Worm (Caenorhabditis elegans): Measurements from ENCODE around the gene F53H4.2.

- TF ChIP-seq mes-2 (tag; optimal IDR thresholded peaks at IDR 0.05; ENCODE audit: poor library complexity, severe bottlenecking), result no peak
- TF ChIP-seq hlh-11 (tag; optimal IDR thresholded peaks at IDR 0.05), result no peak
- no peak for TF ChIP-seq snpc-4 (tag; optimal IDR thresholded peaks at IDR 0.05)
- TF ChIP-seq nhr-77 (tag; optimal IDR thresholded peaks at IDR 0.05), result no peak
- no peak for TF ChIP-seq D1046.2 (GFP tag; IDR thresholded peaks at IDR 0.05)
- TF ChIP-seq fkh-10 (GFP tag; optimal IDR thresholded peaks at IDR 0.05), result no peak
- TF ChIP-seq saeg-2 (GFP tag; IDR thresholded peaks at IDR 0.05), result no peak
- TF ChIP-seq jun-1 (tag; optimal IDR thresholded peaks at IDR 0.05), result no peak
- TF ChIP-seq egl-27 (tag; optimal IDR thresholded peaks at IDR 0.05), result no peak
- no peak for TF ChIP-seq lsy-2 (tag; optimal IDR thresholded peaks at IDR 0.05)
- TF ChIP-seq pqm-1 (tag; optimal IDR thresholded peaks at IDR 0.05), result no peak
- no peak for TF ChIP-seq unc-39 (tag; optimal IDR thresholded peaks at IDR 0.05)
- no peak for TF ChIP-seq nhr-6 (tag; optimal IDR thresholded peaks at IDR 0.05)
- no peak for TF ChIP-seq dpl-1 (GFP tag; optimal IDR thresholded peaks at IDR 0.05)
These were observed 8.1 kb upstream of the F53H4.2 start for ce11 chrX:15848867-15849266.
